Worm (Caenorhabditis elegans): ENCODE measurements around the gene nck-1.
"Not testable (repeated sequence)": the region's sequence is repeated elsewhere in the genome, so short reads cannot be mapped to it uniquely, and the experiment has no call there.

nck-1 gene

DNA sequence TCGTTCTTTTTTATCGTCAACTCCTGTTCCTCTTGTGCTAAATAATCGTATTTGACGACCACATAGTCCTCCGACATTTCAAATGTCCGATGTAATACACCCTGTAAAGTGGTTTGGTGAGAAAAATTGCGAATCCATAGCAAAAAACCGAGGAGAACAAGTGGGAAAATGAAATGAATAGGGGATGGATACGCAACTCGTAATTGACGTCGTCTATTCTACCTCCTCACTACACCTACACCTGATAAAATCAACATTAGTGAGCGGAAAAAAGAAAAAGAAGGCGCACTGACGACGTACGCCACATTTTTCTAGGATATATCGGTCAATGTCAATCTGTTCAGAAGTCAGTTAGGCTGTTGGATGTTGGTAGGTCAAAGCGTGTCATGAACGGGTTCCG, at the start of gene nck-1:
nck-1 (minus strand) TSS at position 101 of the 400 bp plus-strand sequence.
- TF ChIP-seq tab-1 (GFP tag; IDR thresholded peaks at IDR 0.05) (no peak), ref-1 (GFP tag; conservative IDR thresholded peaks at IDR 0.05) (no peak), med-1 (GFP tag; optimal IDR thresholded peaks at IDR 0.05; ENCODE audit: insufficient read depth) (no peak), flt-1 (GFP tag; IDR thresholded peaks at IDR 0.05) (no peak), ztf-29 (GFP tag; IDR thresholded peaks at IDR 0.05) (no peak), T22C8.4 (GFP tag; IDR thresholded peaks at IDR 0.05) (no peak), ztf-23 (GFP tag; IDR thresholded peaks at IDR 0.05) (no peak), cog-1 (tag; optimal IDR thresholded peaks at IDR 0.05) (no peak), klf-2 (GFP tag; conservative IDR thresholded peaks at IDR 0.05) (no peak)

DNA sequence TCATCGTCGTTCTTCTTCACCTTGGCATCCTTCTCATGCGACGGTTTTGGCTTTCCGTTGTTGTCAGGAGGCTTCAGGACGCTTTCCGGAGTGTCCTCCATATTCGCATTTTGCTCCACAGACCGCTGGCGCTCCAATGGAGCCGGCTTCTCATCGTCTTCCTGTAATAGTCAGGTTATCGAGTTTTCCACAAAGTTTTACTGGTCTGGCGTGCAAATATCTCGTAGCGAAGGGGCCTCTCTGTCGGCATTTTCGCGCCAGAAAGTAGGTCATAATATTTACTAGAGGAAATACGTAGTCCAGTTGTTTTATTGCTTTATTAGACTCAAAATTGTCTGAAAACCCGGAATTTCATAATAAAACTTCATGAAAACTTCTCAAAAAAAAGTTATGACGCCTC, 48.9 kb upstream of the nck-1 start, which contains the start of gene F20B6.6:
F20B6.6 (minus strand) TSS at position 101 of the 400 bp plus-strand sequence.
- not testable (repeated sequence) for TF ChIP-seq flt-1 (GFP tag; IDR thresholded peaks at IDR 0.05); T22C8.4 (GFP tag; IDR thresholded peaks at IDR 0.05); klf-2 (GFP tag; conservative IDR thresholded peaks at IDR 0.05)

DNA sequence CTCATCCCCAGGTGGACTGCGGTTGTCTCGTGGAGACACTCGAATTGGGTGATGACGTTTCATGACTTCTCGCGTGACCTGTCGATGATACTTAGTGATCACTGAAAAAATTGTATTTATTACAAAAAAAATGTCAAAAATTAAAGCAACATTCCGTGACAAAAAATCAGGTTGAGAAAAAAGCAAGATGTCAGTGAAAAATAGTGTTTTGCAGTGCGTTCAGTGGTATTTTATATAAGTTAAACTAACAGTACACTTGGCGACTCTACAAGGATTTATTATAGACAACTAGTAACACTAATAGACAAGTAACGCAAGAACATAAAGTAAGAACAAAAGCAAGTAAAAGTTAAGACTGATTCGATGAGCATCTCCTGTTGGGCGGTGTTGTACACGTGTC, 46.6 kb upstream of the nck-1 start, which contains the start of gene F20B6.5:
F20B6.5 (minus strand) TSS at position 101 of the 400 bp plus-strand sequence.
- not testable (repeated sequence) for TF ChIP-seq klf-2 (GFP tag; conservative IDR thresholded peaks at IDR 0.05); flt-1 (GFP tag; IDR thresholded peaks at IDR 0.05); tab-1 (GFP tag; IDR thresholded peaks at IDR 0.05)

DNA sequence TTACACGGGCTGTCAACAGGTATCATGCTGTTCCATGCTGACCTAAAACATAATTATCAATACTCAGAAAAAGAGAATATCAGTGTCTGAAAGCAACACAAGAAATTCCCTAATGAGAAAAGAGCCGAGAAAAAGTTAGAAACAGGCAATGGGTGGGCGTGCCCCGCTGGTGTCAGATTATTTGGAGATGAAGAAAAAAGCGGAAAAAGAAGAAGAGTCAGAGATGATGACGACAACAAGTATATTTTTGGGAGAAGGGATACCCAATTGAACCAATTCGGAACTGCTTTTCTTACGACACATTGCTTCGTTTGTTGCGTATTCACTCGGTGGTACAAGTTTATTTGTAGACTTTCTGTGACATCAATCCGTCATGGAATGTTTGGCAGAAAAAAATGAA, 43.2 kb upstream of the nck-1 start, which contains the start of gene F20B6.4:
F20B6.4 (minus strand) TSS at position 101 of the 400 bp plus-strand sequence.
- no peak for TF ChIP-seq ztf-29 (GFP tag; IDR thresholded peaks at IDR 0.05)
- TF ChIP-seq ztf-23 (GFP tag; IDR thresholded peaks at IDR 0.05), result no peak
- TF ChIP-seq klf-2 (GFP tag; conservative IDR thresholded peaks at IDR 0.05), result no peak
- no peak for TF ChIP-seq T22C8.4 (GFP tag; IDR thresholded peaks at IDR 0.05)
- TF ChIP-seq ref-1 (GFP tag; conservative IDR thresholded peaks at IDR 0.05), result no peak
- no peak for TF ChIP-seq med-1 (GFP tag; optimal IDR thresholded peaks at IDR 0.05; ENCODE audit: insufficient read depth)
- no peak for TF ChIP-seq flt-1 (GFP tag; IDR thresholded peaks at IDR 0.05)
- no peak for TF ChIP-seq cog-1 (tag; optimal IDR thresholded peaks at IDR 0.05)
- no peak for TF ChIP-seq tab-1 (GFP tag; IDR thresholded peaks at IDR 0.05)

DNA sequence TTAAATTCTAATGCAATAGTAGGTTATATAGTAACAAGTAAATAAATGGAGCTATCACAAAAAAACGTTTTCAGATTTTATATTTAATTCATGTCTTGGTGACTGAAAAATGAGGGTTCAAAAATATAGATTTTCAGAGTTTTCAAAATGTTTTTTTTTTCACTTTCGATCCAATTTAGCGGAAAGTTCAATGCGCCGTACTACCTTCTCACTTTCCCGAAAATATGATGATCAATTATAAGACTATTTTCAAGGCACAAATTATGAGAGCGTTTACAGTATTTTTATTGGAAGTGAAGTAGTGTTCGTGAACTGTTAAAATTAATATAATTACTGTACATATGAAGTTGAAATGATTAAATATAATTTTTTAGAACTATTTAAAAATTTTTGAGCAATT, 39.8 kb upstream of the nck-1 start:
- TF ChIP-seq klf-2 (GFP tag; conservative IDR thresholded peaks at IDR 0.05) (no peak), cog-1 (tag; optimal IDR thresholded peaks at IDR 0.05) (no peak), T22C8.4 (GFP tag; IDR thresholded peaks at IDR 0.05) (no peak), med-1 (GFP tag; optimal IDR thresholded peaks at IDR 0.05; ENCODE audit: insufficient read depth) (no peak), ref-1 (GFP tag; conservative IDR thresholded peaks at IDR 0.05) (no peak), ztf-29 (GFP tag; IDR thresholded peaks at IDR 0.05) (no peak)

DNA sequence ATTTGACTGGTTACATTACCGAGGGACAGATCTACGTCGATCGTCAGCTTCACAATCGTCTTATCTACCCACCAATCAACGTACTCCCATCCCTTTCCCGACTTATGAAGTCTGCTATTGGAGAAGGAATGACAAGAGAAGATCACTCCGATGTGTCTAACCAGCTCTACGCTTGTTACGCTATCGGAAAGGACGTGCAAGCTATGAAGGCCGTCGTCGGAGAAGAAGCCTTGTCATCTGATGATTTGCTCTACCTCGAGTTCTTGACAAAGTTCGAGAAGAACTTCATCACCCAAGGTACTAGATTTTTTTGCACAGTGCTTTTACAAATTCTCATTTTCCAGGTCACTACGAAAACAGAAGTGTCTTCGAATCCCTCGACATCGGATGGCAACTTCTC, 39.0 kb upstream of the nck-1 start:
- TF ChIP-seq klf-2 (GFP tag; conservative IDR thresholded peaks at IDR 0.05) (no peak), cog-1 (tag; optimal IDR thresholded peaks at IDR 0.05) (no peak), ztf-29 (GFP tag; IDR thresholded peaks at IDR 0.05) (no peak), ref-1 (GFP tag; conservative IDR thresholded peaks at IDR 0.05) (no peak), T22C8.4 (GFP tag; IDR thresholded peaks at IDR 0.05) (no peak), flt-1 (GFP tag; IDR thresholded peaks at IDR 0.05) (no peak), tab-1 (GFP tag; IDR thresholded peaks at IDR 0.05) (no peak), ztf-23 (GFP tag; IDR thresholded peaks at IDR 0.05) (no peak), med-1 (GFP tag; optimal IDR thresholded peaks at IDR 0.05; ENCODE audit: insufficient read depth) (no peak)

DNA sequence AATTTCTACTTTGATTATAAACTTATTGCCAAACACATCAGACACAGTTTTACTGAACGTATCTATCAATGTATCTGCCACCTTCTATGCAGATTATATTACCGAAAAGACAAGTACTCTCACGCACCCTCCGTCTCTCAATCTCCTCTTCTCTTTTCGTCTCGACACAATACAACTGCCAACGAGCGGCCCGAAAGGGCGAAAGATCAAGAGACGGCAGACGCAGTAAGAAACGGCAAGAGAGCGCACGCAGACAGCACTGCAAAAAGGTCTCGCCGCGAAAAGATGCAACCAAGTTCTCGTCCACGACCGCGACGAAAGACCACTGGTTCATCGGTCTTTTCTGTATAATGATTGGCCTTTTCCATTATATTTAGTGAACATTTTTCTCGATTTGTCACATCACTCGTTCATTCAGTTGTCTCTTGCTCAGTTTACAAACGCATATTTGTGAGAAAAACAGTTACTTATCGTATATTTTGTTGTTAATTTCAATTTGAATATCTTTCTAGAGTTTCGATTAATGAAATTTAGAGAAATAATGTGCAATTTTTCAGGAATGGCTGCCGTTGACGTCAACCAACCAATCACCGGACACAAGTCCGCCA, 37.4 kb upstream of the nck-1 start, which contains the start of gene vha-12:
vha-12 (plus strand) TSS at position 558 of the 608 bp plus-strand sequence.
- TF ChIP-seq tab-1 (GFP tag; IDR thresholded peaks at IDR 0.05), result no peak
- peak; percentile 67 for TF ChIP-seq cog-1 (tag; optimal IDR thresholded peaks at IDR 0.05)

DNA sequence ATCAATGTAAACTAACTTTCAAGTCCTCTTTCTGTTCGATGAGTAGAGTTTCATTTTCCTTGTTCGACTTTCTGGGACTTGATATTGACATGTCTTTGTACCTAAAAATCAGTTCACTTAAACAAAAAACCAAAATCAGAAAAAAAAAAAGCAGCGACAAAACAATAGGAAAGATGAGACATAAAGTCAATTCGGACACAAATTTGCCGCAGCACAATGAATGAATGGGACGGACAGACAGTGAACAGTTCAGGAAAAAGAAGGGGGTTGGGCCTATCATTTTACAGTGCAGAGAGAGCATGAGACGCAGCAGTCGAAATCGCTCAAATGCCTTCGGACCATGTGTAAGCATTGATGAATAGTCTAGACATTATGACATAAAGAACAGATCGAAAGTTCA, 33.4 kb upstream of the nck-1 start, which contains the start of gene mrp-6:
mrp-6 (minus strand) TSS at position 101 of the 400 bp plus-strand sequence.
- no peak for TF ChIP-seq ref-1 (GFP tag; conservative IDR thresholded peaks at IDR 0.05)
- TF ChIP-seq ztf-23 (GFP tag; IDR thresholded peaks at IDR 0.05), result no peak
- no peak for TF ChIP-seq T22C8.4 (GFP tag; IDR thresholded peaks at IDR 0.05)
- no peak for TF ChIP-seq tab-1 (GFP tag; IDR thresholded peaks at IDR 0.05)
- no peak for TF ChIP-seq flt-1 (GFP tag; IDR thresholded peaks at IDR 0.05)
- TF ChIP-seq klf-2 (GFP tag; conservative IDR thresholded peaks at IDR 0.05), result no peak
- no peak for TF ChIP-seq med-1 (GFP tag; optimal IDR thresholded peaks at IDR 0.05; ENCODE audit: insufficient read depth)
- no peak for TF ChIP-seq ztf-29 (GFP tag; IDR thresholded peaks at IDR 0.05)
- no peak for TF ChIP-seq cog-1 (tag; optimal IDR thresholded peaks at IDR 0.05)

DNA sequence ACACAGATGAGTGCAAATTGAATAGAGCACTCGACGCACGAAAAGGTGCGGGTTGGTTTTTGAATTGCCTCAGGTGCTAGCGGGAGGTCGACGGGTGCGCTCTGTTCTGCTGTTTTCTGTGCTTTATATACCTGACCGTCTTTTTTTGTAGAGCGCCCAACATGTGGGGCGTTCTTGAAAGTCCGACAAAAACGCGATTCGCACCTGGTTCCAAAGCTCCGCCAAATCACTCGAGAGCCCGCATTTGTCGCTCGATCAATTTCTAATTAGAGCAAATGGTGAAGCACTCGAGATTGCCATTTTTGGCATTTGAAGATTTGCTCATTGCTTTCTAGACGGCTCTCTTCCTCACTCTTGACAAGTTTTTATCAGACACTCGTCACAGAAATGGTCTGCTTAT, 24.2 kb upstream of the nck-1 start, which contains the start of gene ZK470.6:
ZK470.6 (minus strand) TSS at position 101 of the 400 bp plus-strand sequence.
- TF ChIP-seq cog-1 (tag; optimal IDR thresholded peaks at IDR 0.05) (no peak), ref-1 (GFP tag; conservative IDR thresholded peaks at IDR 0.05) (no peak), ztf-23 (GFP tag; IDR thresholded peaks at IDR 0.05) (no peak), flt-1 (GFP tag; IDR thresholded peaks at IDR 0.05) (no peak), klf-2 (GFP tag; conservative IDR thresholded peaks at IDR 0.05) (no peak), T22C8.4 (GFP tag; IDR thresholded peaks at IDR 0.05) (no peak), ztf-29 (GFP tag; IDR thresholded peaks at IDR 0.05) (no peak), tab-1 (GFP tag; IDR thresholded peaks at IDR 0.05) (no peak), med-1 (GFP tag; optimal IDR thresholded peaks at IDR 0.05; ENCODE audit: insufficient read depth) (no peak)

DNA sequence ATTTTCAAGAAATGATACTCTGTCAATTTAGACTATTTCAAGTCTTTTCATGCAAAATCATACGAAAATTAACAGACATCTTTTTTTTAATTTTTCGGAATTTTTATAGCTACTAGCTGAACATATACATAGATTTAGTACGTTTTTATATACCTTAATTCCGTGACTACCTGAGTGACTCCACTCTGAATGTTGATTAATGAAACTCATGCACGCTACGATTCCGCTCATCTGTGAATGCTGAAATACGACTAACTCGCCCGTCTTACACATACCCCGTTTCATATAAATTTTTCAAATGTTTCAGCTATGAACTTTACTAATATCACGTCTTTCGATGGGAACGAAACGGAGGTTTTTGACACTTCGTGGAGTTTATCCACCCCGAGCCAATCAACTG, 13.9 kb upstream of the nck-1 start, which contains the start of gene ZK470.14:
ZK470.14 (plus strand) TSS at position 301 of the 400 bp plus-strand sequence.
- TF ChIP-seq ref-1 (GFP tag; conservative IDR thresholded peaks at IDR 0.05) (no peak), med-1 (GFP tag; optimal IDR thresholded peaks at IDR 0.05; ENCODE audit: insufficient read depth) (no peak), T22C8.4 (GFP tag; IDR thresholded peaks at IDR 0.05) (no peak), tab-1 (GFP tag; IDR thresholded peaks at IDR 0.05) (no peak), ztf-29 (GFP tag; IDR thresholded peaks at IDR 0.05) (no peak), ztf-23 (GFP tag; IDR thresholded peaks at IDR 0.05) (no peak), cog-1 (tag; optimal IDR thresholded peaks at IDR 0.05) (no peak), flt-1 (GFP tag; IDR thresholded peaks at IDR 0.05) (no peak), klf-2 (GFP tag; conservative IDR thresholded peaks at IDR 0.05) (no peak)
